Fruit fly (Drosophila melanogaster) whole organism, wandering third instar larva: ENCODE results near the gene CG6055.

Experiments
- Abd-B ChIP-seq: fragments of >200 bp; optimal IDR thresholded peaks from 2 replicates; lab custom pipeline; 2017; ENCODE audit warnings: missing biosample characterization, missing genetic modification characterization
- CG32264 ChIP-seq: fragments of 200-800 bp; sonication (Bioruptor generic); optimal IDR thresholded peaks from 2 replicates; lab custom pipeline; 2016; ENCODE audit warnings: missing biosample characterization, missing genetic modification characterization
- CG9705 ChIP-seq: fragments of 200-800 bp; sonication (Bioruptor generic); optimal IDR thresholded peaks from 2 replicates; lab custom pipeline; 2018; ENCODE audit warnings: missing biosample characterization, mild to moderate bottlenecking, missing genetic modification characterization
- CrebA ChIP-seq: fragments of 200-800 bp; sonication (Bioruptor generic); optimal IDR thresholded peaks from 2 replicates; lab custom pipeline; 2016; ENCODE audit warnings: missing biosample characterization, mild to moderate bottlenecking, missing genetic modification characterization, borderline replicate concordance
- Dfd ChIP-seq: fragments of >200 bp; optimal IDR thresholded peaks from 2 replicates; lab custom pipeline; 2017; ENCODE audit warnings: missing biosample characterization, missing genetic modification characterization
- Dif ChIP-seq: fragments of 200-275, 200-300 bp; sonication (Bioruptor generic); optimal IDR thresholded peaks from 2 replicates; lab custom pipeline; 2018; ENCODE audit warnings: missing biosample characterization, missing genetic modification characterization; ENCODE audit not compliant: partially characterized antibody
- GATAd ChIP-seq: sonication (Bioruptor generic); optimal IDR thresholded peaks from 2 replicates; lab custom pipeline; 2016; ENCODE audit warnings: missing biosample characterization, missing genetic modification characterization
- HLH106 ChIP-seq: fragments of 200-800 bp; optimal IDR thresholded peaks from 3 replicates; lab custom pipeline; 2019; ENCODE audit warnings: missing biosample characterization, mild to moderate bottlenecking, missing genetic modification characterization, moderate library complexity
- Hnf4 ChIP-seq: fragments of 200-800 bp; sonication (Bioruptor generic); optimal IDR thresholded peaks from 2 replicates; lab custom pipeline; 2016; ENCODE audit warnings: missing biosample characterization, mild to moderate bottlenecking, missing genetic modification characterization
- Hr78 ChIP-seq: fragments of >200 bp; optimal IDR thresholded peaks from 2 replicates; lab custom pipeline; 2017; ENCODE audit warnings: missing biosample characterization, missing genetic modification characterization
- Hr83 ChIP-seq: fragments of 200-300 bp; sonication (Bioruptor generic); optimal IDR thresholded peaks from 2 replicates; lab custom pipeline; 2016; ENCODE audit warnings: missing biosample characterization, mild to moderate bottlenecking, missing genetic modification characterization, moderate library complexity; ENCODE audit not compliant: poor library complexity, severe bottlenecking
- Jra ChIP-seq: sonication (Bioruptor generic); optimal IDR thresholded peaks from 2 replicates; lab custom pipeline; 2016; ENCODE audit warnings: missing biosample characterization, missing genetic modification characterization
- Mio ChIP-seq: sonication (Bioruptor generic); optimal IDR thresholded peaks from 2 replicates; lab custom pipeline; 2016; ENCODE audit warnings: missing biosample characterization, missing genetic modification characterization
- Myc ChIP-seq: fragments of >200 bp; optimal IDR thresholded peaks from 2 replicates; lab custom pipeline; 2017
- N ChIP-seq: fragments of >200 bp; optimal IDR thresholded peaks from 2 replicates; lab custom pipeline; 2018; ENCODE audit warnings: missing biosample characterization, missing external identifiers, missing genetic modification characterization
- OdsH ChIP-seq: fragments of 200-800 bp; sonication (Bioruptor generic); optimal IDR thresholded peaks from 2 replicates; lab custom pipeline; 2016; ENCODE audit warnings: missing biosample characterization, mild to moderate bottlenecking, missing genetic modification characterization
- Rel ChIP-seq, 2 experiments: fragments of 200-800 bp; sonication (Bioruptor generic) in 1 of 2; optimal IDR thresholded peaks; 2 replicates in 1 of 2; 3 replicates in 1 of 2; lab custom pipeline; 2016 to 2019; ENCODE audit warnings: mild to moderate bottlenecking in 2 of 2, missing biosample characterization in 2 of 2, missing genetic modification characterization in 2 of 2, moderate library complexity in 1 of 2
- Sp1 ChIP-seq: fragments of 200-800 bp; sonication (Bioruptor generic); optimal IDR thresholded peaks from 3 replicates; lab custom pipeline; 2019; ENCODE audit warnings: missing biosample characterization, mild to moderate bottlenecking, missing genetic modification characterization, moderate library complexity
- Vsx2 ChIP-seq: fragments of 200-300, 225-300 bp; sonication (Bioruptor generic); optimal IDR thresholded peaks from 2 replicates; lab custom pipeline; 2018; ENCODE audit warnings: missing biosample characterization, missing genetic modification characterization; ENCODE audit not compliant: partially characterized antibody
- br ChIP-seq: fragments of 200-800 bp; sonication (Bioruptor generic); optimal IDR thresholded peaks from 2 replicates; lab custom pipeline; 2016; ENCODE audit warnings: missing biosample characterization, missing genetic modification characterization
- brk ChIP-seq: fragments of 200-800 bp; sonication (Bioruptor generic); optimal IDR thresholded peaks from 2 replicates; lab custom pipeline; 2016; ENCODE audit warnings: missing biosample characterization, mild to moderate bottlenecking, missing genetic modification characterization
- dl ChIP-seq, 2 experiments: fragments of 175-275, 200-275 bp in 1 of 2; fragments of 200-275 bp in 1 of 2; sonication (Bioruptor generic); optimal IDR thresholded peaks; lab custom pipeline; 2018; ENCODE audit warnings: mild to moderate bottlenecking in 2 of 2, missing biosample characterization in 2 of 2, missing genetic modification characterization in 2 of 2, moderate library complexity in 2 of 2; ENCODE audit not compliant: partially characterized antibody in 2 of 2, insufficient read depth in 1 of 2
- dmrt93B ChIP-seq: fragments of 200-800 bp; sonication (Bioruptor generic); optimal IDR thresholded peaks from 2 replicates; lab custom pipeline; 2018; ENCODE audit warnings: missing biosample characterization, mild to moderate bottlenecking, missing genetic modification characterization
- dsf ChIP-seq: sonication (Bioruptor generic); optimal IDR thresholded peaks from 2 replicates; lab custom pipeline; 2016; ENCODE audit warnings: missing biosample characterization, missing genetic modification characterization, borderline replicate concordance
- ey ChIP-seq: fragments of 200-800 bp; sonication (Bioruptor generic); optimal IDR thresholded peaks from 2 replicates; lab custom pipeline; 2016; ENCODE audit warnings: missing biosample characterization, missing genetic modification characterization
- foxo ChIP-seq, 2 experiments: fragments of 200-800 bp; sonication (Bioruptor generic); optimal IDR thresholded peaks; 2 replicates in 1 of 2; 3 replicates in 1 of 2; lab custom pipeline; 2016 to 2017; ENCODE audit warnings: missing biosample characterization in 2 of 2, missing genetic modification characterization in 2 of 2
- fru ChIP-seq: fragments of 200-800 bp; sonication (Bioruptor generic); optimal IDR thresholded peaks from 3 replicates; lab custom pipeline; 2016; ENCODE audit warnings: missing biosample characterization, mild to moderate bottlenecking, missing genetic modification characterization
- h ChIP-seq: fragments of 200-800 bp; sonication (Bioruptor generic); optimal IDR thresholded peaks from 3 replicates; lab custom pipeline; 2016; ENCODE audit warnings: missing biosample characterization, mild to moderate bottlenecking, missing genetic modification characterization
- jim ChIP-seq: fragments of 175-275, 200-325 bp; sonication (Bioruptor generic); optimal IDR thresholded peaks from 2 replicates; lab custom pipeline; 2016; ENCODE audit warnings: missing biosample characterization, mild to moderate bottlenecking, missing genetic modification characterization
- lola ChIP-seq: fragments of >200 bp; optimal IDR thresholded peaks from 2 replicates; lab custom pipeline; 2017; ENCODE audit warnings: missing biosample characterization, missing genetic modification characterization
- pan ChIP-seq: fragments of >200 bp; optimal IDR thresholded peaks from 2 replicates; lab custom pipeline; 2017
- psq ChIP-seq: fragments of 200-800 bp; sonication (Bioruptor generic); optimal IDR thresholded peaks from 3 replicates; lab custom pipeline; 2017; ENCODE audit warnings: missing biosample characterization, mild to moderate bottlenecking, missing genetic modification characterization, moderate library complexity
- rgr ChIP-seq: fragments of 200-800 bp; sonication (Bioruptor generic); optimal IDR thresholded peaks from 3 replicates; lab custom pipeline; 2016; ENCODE audit warnings: missing biosample characterization, mild to moderate bottlenecking, missing genetic modification characterization
- sage ChIP-seq: fragments of 200-800 bp; sonication (Bioruptor generic); optimal IDR thresholded peaks from 2 replicates; lab custom pipeline; 2016; ENCODE audit warnings: missing biosample characterization, mild to moderate bottlenecking, missing genetic modification characterization
- sv ChIP-seq: fragments of 200-800 bp; sonication (Bioruptor generic); optimal IDR thresholded peaks from 3 replicates; lab custom pipeline; 2016; ENCODE audit warnings: missing biosample characterization, missing genetic modification characterization
- tai ChIP-seq: sonication (Bioruptor generic); optimal IDR thresholded peaks from 2 replicates; lab custom pipeline; 2016; ENCODE audit warnings: missing biosample characterization, missing genetic modification characterization
- usp ChIP-seq: fragments of >200 bp; optimal IDR thresholded peaks from 2 replicates; lab custom pipeline; 2017; ENCODE audit warnings: missing biosample characterization, missing genetic modification characterization
- woc ChIP-seq: sonication (Bioruptor generic); optimal IDR thresholded peaks from 2 replicates; lab custom pipeline; 2016; ENCODE audit warnings: missing biosample characterization, mild to moderate bottlenecking, missing genetic modification characterization

Gene CG6055

dm6 chr2L:7433957-7434736 lies 32.2 kb upstream of the CG6055 start:
- TF ChIP-seq usp (GFP tag; lab: Kevin White, UChicago) (no peak), Hnf4 (no peak), h (no peak), jim (GFP tag; lab: Kevin White, UChicago) (no peak), Dif (no peak), sage (GFP tag; lab: Kevin White, UChicago) (no peak), Abd-B (GFP tag; lab: Kevin White, UChicago) (no peak), Myc (lab: Kevin White, UChicago) (no peak), psq (GFP tag; lab: Kevin White, UChicago) (no peak), Jra (GFP tag; lab: Kevin White, UChicago) (no peak), rgr (no peak), foxo (GFP tag; optimal IDR thresholded peaks at IDR 0.05; lab: Kevin White, UChicago) (peak in 1 of 2 experiments; percentile 29), CrebA (GFP tag; lab: Kevin White, UChicago) (no peak), Dfd (GFP tag; lab: Kevin White, UChicago) (no peak), Rel (GFP tag; optimal IDR thresholded peaks at IDR 0.05; lab: Kevin White, UChicago) (no peak), Rel (tag; optimal IDR thresholded peaks at IDR 0.05; lab: Kevin White, UChicago) (peak; percentile 5), GATAd (GFP tag; lab: Kevin White, UChicago) (no peak), OdsH (GFP tag; lab: Kevin White, UChicago) (no peak), Sp1 (GFP tag; lab: Kevin White, UChicago) (no peak), fru (peak; percentile 42), pan (lab: Kevin White, UChicago) (no peak), Vsx2 (no peak), Hr83 (GFP tag; lab: Kevin White, UChicago) (peak; percentile 41), dmrt93B (no peak), woc (no peak), CG9705 (GFP tag; lab: Kevin White, UChicago) (no peak)

dm6 chr2L:7434737-7435356 lies 31.5 kb upstream of the CG6055 start:
- no peak for TF ChIP-seq Jra (GFP tag; lab: Kevin White, UChicago)
- peak; percentile 36 for TF ChIP-seq HLH106
- no peak for TF ChIP-seq usp (GFP tag; lab: Kevin White, UChicago)
- TF ChIP-seq fru = peak; percentile 7
- no peak for TF ChIP-seq jim (GFP tag; lab: Kevin White, UChicago)
- TF ChIP-seq Sp1 (GFP tag; lab: Kevin White, UChicago) = peak; percentile 50
- TF ChIP-seq br (GFP tag; lab: Kevin White, UChicago) = no peak
- TF ChIP-seq Hr83 (GFP tag; lab: Kevin White, UChicago) = no peak
- no peak for TF ChIP-seq Dfd (GFP tag; lab: Kevin White, UChicago)
- TF ChIP-seq tai (GFP tag; lab: Kevin White, UChicago) = no peak
- no peak for TF ChIP-seq Myc (lab: Kevin White, UChicago)
- no peak for TF ChIP-seq woc
- TF ChIP-seq Dif = no peak
- TF ChIP-seq lola (GFP tag; lab: Kevin White, UChicago) = no peak
- no peak for TF ChIP-seq Mio (GFP tag; lab: Kevin White, UChicago)
- no peak for TF ChIP-seq sage (GFP tag; lab: Kevin White, UChicago)
- TF ChIP-seq sv (GFP tag; lab: Kevin White, UChicago) = no peak
- no peak for TF ChIP-seq GATAd (GFP tag; lab: Kevin White, UChicago)
- TF ChIP-seq dsf (GFP tag; lab: Kevin White, UChicago) = no peak
- TF ChIP-seq dl (GFP tag; optimal IDR thresholded peaks at IDR 0.05; lab: Kevin White, UChicago; ENCODE audit: insufficient read depth in 1 of 2, partially characterized antibody in 2 of 2) = no peak
- no peak for TF ChIP-seq Vsx2
- TF ChIP-seq h = peak; percentile 3
- no peak for TF ChIP-seq Hr78 (GFP tag; lab: Kevin White, UChicago)
- no peak for TF ChIP-seq Abd-B (GFP tag; lab: Kevin White, UChicago)
- peak; percentile 8 for TF ChIP-seq ey
- TF ChIP-seq CG32264 (GFP tag; lab: Kevin White, UChicago) = no peak
- TF ChIP-seq Hnf4 = peak; percentile 62
- TF ChIP-seq dmrt93B = no peak
- no peak for TF ChIP-seq CG9705 (GFP tag; lab: Kevin White, UChicago)
- peak; percentile 37 for TF ChIP-seq rgr
- no peak for TF ChIP-seq N (GFP tag; lab: Kevin White, UChicago)
- no peak for TF ChIP-seq pan (lab: Kevin White, UChicago)
- TF ChIP-seq Rel (GFP tag; optimal IDR thresholded peaks at IDR 0.05; lab: Kevin White, UChicago) = no peak
- peak; percentile 4 for TF ChIP-seq Rel (tag; optimal IDR thresholded peaks at IDR 0.05; lab: Kevin White, UChicago)
- TF ChIP-seq foxo (GFP tag; optimal IDR thresholded peaks at IDR 0.05; lab: Kevin White, UChicago) = peak in 1 of 2 experiments; percentile 50
- peak; percentile 7 for TF ChIP-seq psq (GFP tag; lab: Kevin White, UChicago)
- no peak for TF ChIP-seq CrebA (GFP tag; lab: Kevin White, UChicago)
- TF ChIP-seq OdsH (GFP tag; lab: Kevin White, UChicago) = peak; percentile 50
- peak; percentile 12 for TF ChIP-seq brk (GFP tag; lab: Kevin White, UChicago)
